Worm (Caenorhabditis elegans) whole organism, L1 larva: ENCODE results near the gene tat-1.

ENCODE experiments used
- fkh-10 ChIP-seq: sonication (generic microtip); optimal IDR thresholded peaks from 2 replicates; lab custom pipeline; 2017; ENCODE audit warnings: missing biosample characterization, missing genetic modification reagents, missing genetic modification characterization
- lsy-2 ChIP-seq, 2 experiments: fragments of 150-350 bp; optimal IDR thresholded peaks; 2 replicates each; lab custom pipeline; 2014; ENCODE audit warnings: missing biosample characterization in 2 of 2, missing genetic modification characterization in 2 of 2

- TF ChIP-seq fkh-10 (GFP tag; lab: Kevin White, UChicago) (no peak), lsy-2 (tag; optimal IDR thresholded peaks at IDR 0.05; lab: Kevin White, UChicago) (no peak)
Observed at ce11 chrIII:12439056-12439455, 17.5 kb upstream of the tat-1 start.
